Fruit fly (Drosophila melanogaster) whole organism, wandering third instar larva: ENCODE data around the gene Rrp47.

Experiments
- CG9705 ChIP-seq: fragments of 200-800 bp; sonication (Bioruptor generic); optimal IDR thresholded peaks from 2 replicates; lab custom pipeline; 2018; ENCODE audit warnings: missing biosample characterization, mild to moderate bottlenecking, missing genetic modification characterization
- Dif ChIP-seq: fragments of 200-275, 200-300 bp; sonication (Bioruptor generic); optimal IDR thresholded peaks from 2 replicates; lab custom pipeline; 2018; ENCODE audit warnings: missing biosample characterization, missing genetic modification characterization; ENCODE audit not compliant: partially characterized antibody
- GATAd ChIP-seq: sonication (Bioruptor generic); optimal IDR thresholded peaks from 2 replicates; lab custom pipeline; 2016; ENCODE audit warnings: missing biosample characterization, missing genetic modification characterization
- HLH106 ChIP-seq: fragments of 200-800 bp; optimal IDR thresholded peaks from 3 replicates; lab custom pipeline; 2019; ENCODE audit warnings: missing biosample characterization, mild to moderate bottlenecking, missing genetic modification characterization, moderate library complexity
- Hr78 ChIP-seq: fragments of >200 bp; optimal IDR thresholded peaks from 2 replicates; lab custom pipeline; 2017; ENCODE audit warnings: missing biosample characterization, missing genetic modification characterization
- Hr83 ChIP-seq: fragments of 200-300 bp; sonication (Bioruptor generic); optimal IDR thresholded peaks from 2 replicates; lab custom pipeline; 2016; ENCODE audit warnings: missing biosample characterization, mild to moderate bottlenecking, missing genetic modification characterization, moderate library complexity; ENCODE audit not compliant: poor library complexity, severe bottlenecking
- Jra ChIP-seq: sonication (Bioruptor generic); optimal IDR thresholded peaks from 2 replicates; lab custom pipeline; 2016; ENCODE audit warnings: missing biosample characterization, missing genetic modification characterization
- Myc ChIP-seq: fragments of >200 bp; optimal IDR thresholded peaks from 2 replicates; lab custom pipeline; 2017
- OdsH ChIP-seq: fragments of 200-800 bp; sonication (Bioruptor generic); optimal IDR thresholded peaks from 2 replicates; lab custom pipeline; 2016; ENCODE audit warnings: missing biosample characterization, mild to moderate bottlenecking, missing genetic modification characterization
- Rel ChIP-seq, 2 experiments: fragments of 200-800 bp; sonication (Bioruptor generic) in 1 of 2; optimal IDR thresholded peaks; 2 replicates in 1 of 2; 3 replicates in 1 of 2; lab custom pipeline; 2016 to 2019; ENCODE audit warnings: mild to moderate bottlenecking in 2 of 2, missing biosample characterization in 2 of 2, missing genetic modification characterization in 2 of 2, moderate library complexity in 1 of 2
- Sp1 ChIP-seq: fragments of 200-800 bp; sonication (Bioruptor generic); optimal IDR thresholded peaks from 3 replicates; lab custom pipeline; 2019; ENCODE audit warnings: missing biosample characterization, mild to moderate bottlenecking, missing genetic modification characterization, moderate library complexity
- brk ChIP-seq: fragments of 200-800 bp; sonication (Bioruptor generic); optimal IDR thresholded peaks from 2 replicates; lab custom pipeline; 2016; ENCODE audit warnings: missing biosample characterization, mild to moderate bottlenecking, missing genetic modification characterization
- dl ChIP-seq, 2 experiments: fragments of 175-275, 200-275 bp in 1 of 2; fragments of 200-275 bp in 1 of 2; sonication (Bioruptor generic); optimal IDR thresholded peaks; lab custom pipeline; 2018; ENCODE audit warnings: mild to moderate bottlenecking in 2 of 2, missing biosample characterization in 2 of 2, missing genetic modification characterization in 2 of 2, moderate library complexity in 2 of 2; ENCODE audit not compliant: partially characterized antibody in 2 of 2, insufficient read depth in 1 of 2
- dmrt93B ChIP-seq: fragments of 200-800 bp; sonication (Bioruptor generic); optimal IDR thresholded peaks from 2 replicates; lab custom pipeline; 2018; ENCODE audit warnings: missing biosample characterization, mild to moderate bottlenecking, missing genetic modification characterization
- dsf ChIP-seq: sonication (Bioruptor generic); optimal IDR thresholded peaks from 2 replicates; lab custom pipeline; 2016; ENCODE audit warnings: missing biosample characterization, missing genetic modification characterization, borderline replicate concordance
- ey ChIP-seq: fragments of 200-800 bp; sonication (Bioruptor generic); optimal IDR thresholded peaks from 2 replicates; lab custom pipeline; 2016; ENCODE audit warnings: missing biosample characterization, missing genetic modification characterization
- foxo ChIP-seq, 2 experiments: fragments of 200-800 bp; sonication (Bioruptor generic); optimal IDR thresholded peaks; 2 replicates in 1 of 2; 3 replicates in 1 of 2; lab custom pipeline; 2016 to 2017; ENCODE audit warnings: missing biosample characterization in 2 of 2, missing genetic modification characterization in 2 of 2
- fru ChIP-seq: fragments of 200-800 bp; sonication (Bioruptor generic); optimal IDR thresholded peaks from 3 replicates; lab custom pipeline; 2016; ENCODE audit warnings: missing biosample characterization, mild to moderate bottlenecking, missing genetic modification characterization
- h ChIP-seq: fragments of 200-800 bp; sonication (Bioruptor generic); optimal IDR thresholded peaks from 3 replicates; lab custom pipeline; 2016; ENCODE audit warnings: missing biosample characterization, mild to moderate bottlenecking, missing genetic modification characterization
- jim ChIP-seq: fragments of 175-275, 200-325 bp; sonication (Bioruptor generic); optimal IDR thresholded peaks from 2 replicates; lab custom pipeline; 2016; ENCODE audit warnings: missing biosample characterization, mild to moderate bottlenecking, missing genetic modification characterization
- lola ChIP-seq: fragments of >200 bp; optimal IDR thresholded peaks from 2 replicates; lab custom pipeline; 2017; ENCODE audit warnings: missing biosample characterization, missing genetic modification characterization
- psq ChIP-seq: fragments of 200-800 bp; sonication (Bioruptor generic); optimal IDR thresholded peaks from 3 replicates; lab custom pipeline; 2017; ENCODE audit warnings: missing biosample characterization, mild to moderate bottlenecking, missing genetic modification characterization, moderate library complexity
- rgr ChIP-seq: fragments of 200-800 bp; sonication (Bioruptor generic); optimal IDR thresholded peaks from 3 replicates; lab custom pipeline; 2016; ENCODE audit warnings: missing biosample characterization, mild to moderate bottlenecking, missing genetic modification characterization
- usp ChIP-seq: fragments of >200 bp; optimal IDR thresholded peaks from 2 replicates; lab custom pipeline; 2017; ENCODE audit warnings: missing biosample characterization, missing genetic modification characterization
- woc ChIP-seq: sonication (Bioruptor generic); optimal IDR thresholded peaks from 2 replicates; lab custom pipeline; 2016; ENCODE audit warnings: missing biosample characterization, mild to moderate bottlenecking, missing genetic modification characterization

Rrp47 gene

dm6 chrX:15989631-15990030 lies 44.9 kb downstream of the Rrp47 start:
- TF ChIP-seq Dif (GFP tag; lab: Kevin White, UChicago) (no peak), jim (GFP tag; lab: Kevin White, UChicago) (no peak), ey (no peak), h (GFP tag; lab: Kevin White, UChicago) (no peak), Jra (no peak), Sp1 (GFP tag; lab: Kevin White, UChicago) (no peak), Myc (no peak), usp (no peak), foxo (GFP tag; optimal IDR thresholded peaks at IDR 0.05; lab: Kevin White, UChicago) (no peak)
- TF ChIP-seq, all 38 proteins: peak for 0

- TF ChIP-seq brk (no peak), Rel (GFP tag; optimal IDR thresholded peaks at IDR 0.05; lab: Kevin White, UChicago) (no peak), Rel (tag; optimal IDR thresholded peaks at IDR 0.05; lab: Kevin White, UChicago) (peak; percentile 18), rgr (GFP tag; lab: Kevin White, UChicago) (no peak), HLH106 (tag; lab: Kevin White, UChicago) (peak; percentile 2)
Measured at dm6 chrX:15991618-15992526, 47.2 kb downstream of the Rrp47 start, which contains the start of the genes CG46312, eIF5 and exd. Gene CG46312, minus strand, starts transcription at chrX:15991974. Gene eIF5, minus strand, starts transcription at chrX:15991974. Gene exd, plus strand, starts transcription at chrX:15992468.

- TF ChIP-seq Dif (GFP tag; lab: Kevin White, UChicago) (no peak), usp (no peak), Rel (GFP tag; optimal IDR thresholded peaks at IDR 0.05; lab: Kevin White, UChicago) (no peak), Rel (tag; optimal IDR thresholded peaks at IDR 0.05; lab: Kevin White, UChicago) (no peak), Hr78 (GFP tag; lab: Kevin White, UChicago) (no peak), Hr83 (no peak), jim (GFP tag; lab: Kevin White, UChicago) (no peak), woc (GFP tag; lab: Kevin White, UChicago) (no peak), psq (GFP tag; lab: Kevin White, UChicago) (no peak), CG9705 (GFP tag; lab: Kevin White, UChicago) (no peak), fru (GFP tag; lab: Kevin White, UChicago) (no peak), GATAd (GFP tag; lab: Kevin White, UChicago) (no peak), dl (GFP tag; optimal IDR thresholded peaks at IDR 0.05; lab: Kevin White, UChicago; ENCODE audit: insufficient read depth in 1 of 2, partially characterized antibody in 2 of 2) (no peak), dmrt93B (GFP tag; lab: Kevin White, UChicago) (no peak), ey (no peak), dsf (GFP tag; lab: Kevin White, UChicago) (no peak), h (GFP tag; lab: Kevin White, UChicago) (no peak), OdsH (GFP tag; lab: Kevin White, UChicago) (no peak), lola (no peak)
Measured at dm6 chrX:15992527-15992897, 47.8 kb downstream of the Rrp47 start.
